Worm (Caenorhabditis elegans) whole organism, late embryonic: ENCODE measurements around the gene ccf-1.
A peak's percentile ranks its signal among the peaks of the same experiment; 100 is the strongest.

Experiments used
- C08G9.2 ChIP-seq: sonication (generic microtip); optimal IDR thresholded peaks from 2 replicates; lab custom pipeline; 2016; ENCODE audit warnings: mild to moderate bottlenecking, missing genetic modification characterization, moderate library complexity, missing compliant biosample characterization
- F13H6.1 ChIP-seq: sonication (generic microtip); optimal IDR thresholded peaks from 2 replicates; lab custom pipeline; 2016; ENCODE audit warnings: missing genetic modification characterization, missing compliant biosample characterization
- K02D7.2 ChIP-seq: sonication (generic microtip); optimal IDR thresholded peaks from 2 replicates; lab custom pipeline; 2017; ENCODE audit warnings: mild to moderate bottlenecking, missing genetic modification characterization, missing compliant biosample characterization
- K09A11.1 ChIP-seq: sonication (generic microtip); optimal IDR thresholded peaks from 2 replicates; lab custom pipeline; 2017; ENCODE audit warnings: antibody characterized with exemption, mild to moderate bottlenecking, missing genetic modification characterization, missing compliant biosample characterization; ENCODE audit not compliant: insufficient read depth
- T23F11.4 ChIP-seq: fragments of 200-800 bp; sonication (Bioruptor generic); optimal IDR thresholded peaks from 2 replicates; lab custom pipeline; 2018; ENCODE audit warnings: mild to moderate bottlenecking, missing genetic modification characterization, missing compliant biosample characterization
- Y22D7AL.16 ChIP-seq: sonication (generic microtip); optimal IDR thresholded peaks from 2 replicates; lab custom pipeline; 2016; ENCODE audit warnings: missing genetic modification characterization, missing compliant biosample characterization
- ceh-14 ChIP-seq: sonication (generic microtip); optimal IDR thresholded peaks from 2 replicates; lab custom pipeline; 2016; ENCODE audit warnings: missing genotype, missing genetic modification characterization, missing compliant biosample characterization
- ceh-18 ChIP-seq: sonication (generic microtip); optimal IDR thresholded peaks from 2 replicates; lab custom pipeline; 2016; ENCODE audit warnings: missing genetic modification characterization, missing compliant biosample characterization
- ceh-19 ChIP-seq: fragments of 200-800 bp; sonication (Bioruptor generic); optimal IDR thresholded peaks from 2 replicates; lab custom pipeline; 2018; ENCODE audit warnings: mild to moderate bottlenecking, missing genetic modification characterization, missing compliant biosample characterization
- ceh-30 ChIP-seq: fragments of 150-350 bp; optimal IDR thresholded peaks from 2 replicates; lab custom pipeline; 2014; ENCODE audit warnings: missing biosample characterization, missing genetic modification characterization
- ceh-31 ChIP-seq: sonication (generic microtip); optimal IDR thresholded peaks from 2 replicates; lab custom pipeline; 2016; ENCODE audit warnings: missing genetic modification characterization, missing compliant biosample characterization
- ceh-34 ChIP-seq: sonication (generic microtip); optimal IDR thresholded peaks from 2 replicates; lab custom pipeline; 2016; ENCODE audit warnings: mild to moderate bottlenecking, missing genetic modification characterization, missing compliant biosample characterization
- ceh-45 ChIP-seq: fragments of 200-800 bp; sonication (Bioruptor generic); IDR thresholded peaks from 2 replicates; pipeline ENCODE4 v1.3.6; 2022; ENCODE audit warnings: missing genetic modification reagents, missing genetic modification characterization, missing compliant biosample characterization
- ceh-48 ChIP-seq: sonication (generic microtip); optimal IDR thresholded peaks from 2 replicates; lab custom pipeline; 2016; ENCODE audit warnings: missing genetic modification characterization, inconsistent platforms, missing compliant biosample characterization
- che-1 ChIP-seq: sonication (generic microtip); optimal IDR thresholded peaks from 2 replicates; lab custom pipeline; 2016; ENCODE audit warnings: mild to moderate bottlenecking, missing genetic modification characterization, missing compliant biosample characterization
- dmd-4 ChIP-seq: sonication (generic microtip); optimal IDR thresholded peaks from 2 replicates; lab custom pipeline; 2016; ENCODE audit warnings: borderline replicate concordance, missing genetic modification characterization, missing compliant biosample characterization
- elt-2 ChIP-seq: sonication (generic microtip); optimal IDR thresholded peaks from 2 replicates; lab custom pipeline; 2016; ENCODE audit warnings: missing genetic modification reagents, missing genetic modification characterization, missing compliant biosample characterization
- fkh-10 ChIP-seq: fragments of 150-350 bp; optimal IDR thresholded peaks from 2 replicates; lab custom pipeline; 2014; ENCODE audit warnings: missing biosample characterization, missing genetic modification reagents, missing genetic modification characterization
- fkh-6 ChIP-seq: sonication (generic microtip); optimal IDR thresholded peaks from 2 replicates; lab custom pipeline; 2016; ENCODE audit warnings: missing genetic modification characterization, missing compliant biosample characterization
- hlh-13 ChIP-seq: fragments of 200-800 bp; sonication (Bioruptor generic); optimal IDR thresholded peaks from 2 replicates; lab custom pipeline; 2018; ENCODE audit warnings: mild to moderate bottlenecking, missing genetic modification characterization, missing compliant biosample characterization
- hlh-15 ChIP-seq: sonication (generic microtip); optimal IDR thresholded peaks from 2 replicates; lab custom pipeline; 2016; ENCODE audit warnings: missing genetic modification characterization, missing compliant biosample characterization
- hlh-30 ChIP-seq: sonication (generic microtip); optimal IDR thresholded peaks from 2 replicates; lab custom pipeline; 2017; ENCODE audit warnings: antibody characterized with exemption, missing genetic modification characterization, missing compliant biosample characterization; ENCODE audit not compliant: insufficient read depth
- hlh-6 ChIP-seq: sonication (generic microtip); optimal IDR thresholded peaks from 2 replicates; lab custom pipeline; 2016; ENCODE audit warnings: missing genotype, missing genetic modification characterization, missing compliant biosample characterization
- lin-11 ChIP-seq: fragments of 200-800 bp; sonication (Bioruptor generic); optimal IDR thresholded peaks from 2 replicates; lab custom pipeline; 2018; ENCODE audit warnings: mild to moderate bottlenecking, missing genetic modification characterization, missing compliant biosample characterization
- nfya-1 ChIP-seq: sonication (generic microtip); optimal IDR thresholded peaks from 2 replicates; lab custom pipeline; 2017; ENCODE audit warnings: missing genetic modification characterization, mild to moderate bottlenecking, missing compliant biosample characterization, antibody characterized with exemption, moderate library complexity
- nhr-11 ChIP-seq: fragments of 150-350 bp; optimal IDR thresholded peaks from 2 replicates; lab custom pipeline; 2014; ENCODE audit warnings: missing biosample characterization, missing genetic modification characterization
- nhr-232 ChIP-seq: sonication (generic microtip); optimal IDR thresholded peaks from 2 replicates; lab custom pipeline; 2016; ENCODE audit warnings: missing genetic modification characterization, missing compliant biosample characterization
- npax-4 ChIP-seq: sonication (generic microtip); optimal IDR thresholded peaks from 2 replicates; lab custom pipeline; 2016; ENCODE audit warnings: missing genetic modification characterization, missing compliant biosample characterization
- odd-2 ChIP-seq: sonication (generic microtip); optimal IDR thresholded peaks from 2 replicates; lab custom pipeline; 2017; ENCODE audit warnings: antibody characterized with exemption, mild to moderate bottlenecking, missing genetic modification characterization, missing compliant biosample characterization
- pag-3 ChIP-seq: sonication (generic microtip); optimal IDR thresholded peaks from 2 replicates; lab custom pipeline; 2016; ENCODE audit warnings: missing compliant biosample characterization, missing genetic modification characterization, borderline replicate concordance
- pax-1 ChIP-seq: fragments of 150-350 bp; optimal IDR thresholded peaks from 2 replicates; lab custom pipeline; 2014; ENCODE audit warnings: missing biosample characterization, missing genetic modification characterization
- pha-4 ChIP-seq: fragments of 150-350 bp; optimal IDR thresholded peaks from 2 replicates; lab custom pipeline; 2018; ENCODE audit warnings: missing biosample characterization, missing genetic modification reagents, missing genetic modification characterization
- ref-2 ChIP-seq: sonication (generic microtip); optimal IDR thresholded peaks from 2 replicates; lab custom pipeline; 2016; ENCODE audit warnings: missing genetic modification characterization, missing compliant biosample characterization
- rnt-1 ChIP-seq: sonication (generic microtip); optimal IDR thresholded peaks from 2 replicates; lab custom pipeline; 2016; ENCODE audit warnings: missing genetic modification characterization, missing compliant biosample characterization
- sox-4 ChIP-seq: sonication (generic microtip); optimal IDR thresholded peaks from 2 replicates; lab custom pipeline; 2017; ENCODE audit warnings: mild to moderate bottlenecking, missing genetic modification characterization, inconsistent platforms, missing compliant biosample characterization
- syd-9 ChIP-seq: sonication (generic microtip); optimal IDR thresholded peaks from 2 replicates; lab custom pipeline; 2016; ENCODE audit warnings: mild to moderate bottlenecking, missing genetic modification characterization, moderate library complexity, missing compliant biosample characterization
- tbx-7 ChIP-seq: sonication (generic microtip); optimal IDR thresholded peaks from 2 replicates; lab custom pipeline; 2016; ENCODE audit warnings: missing genotype, missing genetic modification characterization, missing compliant biosample characterization
- unc-55 ChIP-seq: sonication (generic microtip); optimal IDR thresholded peaks from 2 replicates; lab custom pipeline; 2017; ENCODE audit warnings: missing biosample characterization, missing genetic modification reagents, missing genetic modification characterization
- zip-5 ChIP-seq: sonication (generic microtip); optimal IDR thresholded peaks from 2 replicates; lab custom pipeline; 2016; ENCODE audit warnings: missing genetic modification characterization, missing compliant biosample characterization
- ztf-16 ChIP-seq: sonication (generic microtip); optimal IDR thresholded peaks from 2 replicates; lab custom pipeline; 2017; ENCODE audit warnings: missing genetic modification characterization, missing compliant biosample characterization

ccf-1 gene

ce11 chrIII:11920187-11920785, at the start of gene ccf-1, which contains the start of gene trap-4:
ccf-1 (minus strand) TSS chrIII:11920237.
trap-4 (plus strand) TSS chrIII:11920735.
- TF ChIP-seq ceh-48 (tag; lab: Kevin White, UChicago) = no peak
- no peak for TF ChIP-seq hlh-6
- no peak for TF ChIP-seq C08G9.2
- TF ChIP-seq ceh-14 (tag; lab: Kevin White, UChicago) = no peak
- TF ChIP-seq ceh-31 = no peak
- no peak for TF ChIP-seq nhr-11 (tag; lab: Kevin White, UChicago)
- no peak for TF ChIP-seq ceh-34 (tag; lab: Kevin White, UChicago)
- no peak for TF ChIP-seq syd-9 (tag; lab: Kevin White, UChicago)
- TF ChIP-seq F13H6.1 (tag; lab: Kevin White, UChicago) = no peak
- TF ChIP-seq ztf-16 = no peak
- no peak for TF ChIP-seq K09A11.1 (tag; lab: Kevin White, UChicago)
- TF ChIP-seq ceh-18 (tag; lab: Kevin White, UChicago) = no peak
- no peak for TF ChIP-seq tbx-7 (tag; lab: Kevin White, UChicago)
- no peak for TF ChIP-seq odd-2
- TF ChIP-seq fkh-6 (tag; lab: Kevin White, UChicago) = no peak
- no peak for TF ChIP-seq K02D7.2
- peak; percentile 12 for TF ChIP-seq unc-55 (GFP tag; lab: Kevin White, UChicago)
- no peak for TF ChIP-seq Y22D7AL.16 (tag; lab: Kevin White, UChicago)
- no peak for TF ChIP-seq pax-1 (tag; lab: Kevin White, UChicago)
- no peak for TF ChIP-seq pag-3 (tag; lab: Kevin White, UChicago)
- no peak for TF ChIP-seq ref-2 (tag; lab: Kevin White, UChicago)
- peak; percentile 36 for TF ChIP-seq nfya-1 (tag; lab: Kevin White, UChicago)
- no peak for TF ChIP-seq pha-4 (tag; lab: Kevin White, UChicago)
- no peak for TF ChIP-seq che-1 (tag; lab: Kevin White, UChicago)
- peak; percentile 24 for TF ChIP-seq ceh-30 (tag; lab: Kevin White, UChicago)
- no peak for TF ChIP-seq hlh-30 (tag; lab: Kevin White, UChicago)
- no peak for TF ChIP-seq npax-4
- TF ChIP-seq lin-11 (tag; lab: Kevin White, UChicago) = no peak
- TF ChIP-seq T23F11.4 = no peak
- no peak for TF ChIP-seq dmd-4 (tag; lab: Kevin White, UChicago)
- peak; percentile 12 for TF ChIP-seq elt-2
- no peak for TF ChIP-seq ceh-45 (GFP tag; lab: Robert Waterston, UW)
- no peak for TF ChIP-seq nhr-232 (tag; lab: Kevin White, UChicago)
- TF ChIP-seq sox-4 (tag; lab: Kevin White, UChicago) = no peak

DNA sequence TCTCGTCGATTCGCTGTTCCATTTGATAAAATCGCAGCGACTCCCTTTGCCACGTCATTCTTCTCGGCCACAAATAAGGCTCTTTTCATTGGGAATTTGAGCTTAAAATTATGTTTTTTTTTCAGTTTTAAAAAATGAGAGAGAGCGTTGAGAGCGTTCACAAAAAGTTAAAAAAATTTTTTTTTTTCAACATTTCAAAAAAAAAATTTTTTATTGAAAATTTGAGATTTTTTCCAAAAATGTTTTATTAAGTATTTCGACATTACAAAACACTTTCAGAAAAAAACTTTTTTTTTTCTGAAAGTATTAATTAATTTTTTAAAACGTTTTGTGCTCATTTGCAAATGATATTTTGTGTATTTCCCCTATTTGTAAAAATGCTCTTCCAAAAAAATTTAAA, 40.0 kb upstream of the ccf-1 start, which contains the start of gene top-3:
TSS of gene top-3 (minus strand) at position 101 of the 400 bp plus-strand sequence.
- no peak for TF ChIP-seq hlh-13 (GFP tag; lab: Kevin White, UChicago)
- TF ChIP-seq, all 69 proteins: peak for 0

ce11 chrIII:11954150-11954549, 34.1 kb upstream of the ccf-1 start:
- TF ChIP-seq ref-2 (tag; lab: Kevin White, UChicago) (no peak), zip-5 (tag; lab: Kevin White, UChicago) (no peak), hlh-15 (tag; lab: Kevin White, UChicago) (no peak), rnt-1 (tag; lab: Kevin White, UChicago) (no peak), nfya-1 (tag; lab: Kevin White, UChicago) (peak; percentile 80), ceh-19 (GFP tag; lab: Kevin White, UChicago) (no peak), fkh-10 (GFP tag; lab: Kevin White, UChicago) (no peak)
- TF ChIP-seq, all 69 proteins: peak for 1
